Worm (Caenorhabditis elegans): Measurements from ENCODE around the gene maoc-1.

- no peak for TF ChIP-seq ztf-23 (GFP tag; IDR thresholded peaks at IDR 0.05)
- no peak for TF ChIP-seq klf-2 (GFP tag; conservative IDR thresholded peaks at IDR 0.05)
Observed at ce11 chrII:7204951-7205350, 8.9 kb downstream of the maoc-1 start, which contains the start of gene srd-58.

Data from whole organism, midembryonic.